Worm (Caenorhabditis elegans) whole organism, L1 larva: ENCODE data around the gene C11D2.4.

ENCODE experiments used
- C04F5.9 ChIP-seq: sonication (generic microtip); optimal IDR thresholded peaks from 2 replicates; lab custom pipeline; 2016; ENCODE audit warnings: missing genetic modification characterization, missing compliant biosample characterization
- ces-1 ChIP-seq: fragments of 150-350 bp; optimal IDR thresholded peaks from 2 replicates; lab custom pipeline; 2014; ENCODE audit warnings: missing biosample characterization, missing genetic modification reagents, missing genetic modification characterization
- ets-5 ChIP-seq: fragments of 200-800 bp; sonication (Bioruptor generic); IDR thresholded peaks from 2 replicates; pipeline ENCODE4 v1.3.6; 2022; ENCODE audit warnings: missing genetic modification characterization, missing compliant biosample characterization
- fkh-10 ChIP-seq: sonication (generic microtip); optimal IDR thresholded peaks from 2 replicates; lab custom pipeline; 2017; ENCODE audit warnings: missing biosample characterization, missing genetic modification reagents, missing genetic modification characterization
- hpl-2 ChIP-seq: fragments of 150-350 bp; optimal IDR thresholded peaks from 2 replicates; lab custom pipeline; 2014; ENCODE audit warnings: missing biosample characterization, missing genetic modification reagents, missing genetic modification characterization
- lin-15B ChIP-seq: fragments of 150-350 bp; sonication (generic microtip); optimal IDR thresholded peaks from 3 replicates; lab custom pipeline; 2014; ENCODE audit warnings: missing biosample characterization, missing genetic modification characterization
- lsy-2 ChIP-seq, 2 experiments: fragments of 150-350 bp; optimal IDR thresholded peaks; 2 replicates each; lab custom pipeline; 2014; ENCODE audit warnings: missing biosample characterization in 2 of 2, missing genetic modification characterization in 2 of 2
- nhr-20 ChIP-seq: sonication (generic microtip); optimal IDR thresholded peaks from 2 replicates; lab custom pipeline; 2016; ENCODE audit warnings: mild to moderate bottlenecking, missing genetic modification characterization, missing compliant biosample characterization
- nhr-237 ChIP-seq: fragments of 150-350 bp; optimal IDR thresholded peaks from 2 replicates; lab custom pipeline; 2014; ENCODE audit warnings: missing biosample characterization, missing genetic modification characterization
- nhr-77 ChIP-seq: fragments of 150-350 bp; optimal IDR thresholded peaks from 2 replicates; lab custom pipeline; 2014; ENCODE audit warnings: missing biosample characterization, missing genetic modification characterization
- tbx-2 ChIP-seq: sonication (generic microtip); optimal IDR thresholded peaks from 2 replicates; lab custom pipeline; 2016; ENCODE audit warnings: missing genetic modification characterization, missing compliant biosample characterization
- ztf-11 ChIP-seq, 2 experiments: sonication (generic microtip); optimal IDR thresholded peaks; 2 replicates each; lab custom pipeline; 2016 to 2017; ENCODE audit warnings: missing genetic modification characterization in 2 of 2, missing biosample characterization in 1 of 2, missing compliant biosample characterization in 1 of 2

DNA sequence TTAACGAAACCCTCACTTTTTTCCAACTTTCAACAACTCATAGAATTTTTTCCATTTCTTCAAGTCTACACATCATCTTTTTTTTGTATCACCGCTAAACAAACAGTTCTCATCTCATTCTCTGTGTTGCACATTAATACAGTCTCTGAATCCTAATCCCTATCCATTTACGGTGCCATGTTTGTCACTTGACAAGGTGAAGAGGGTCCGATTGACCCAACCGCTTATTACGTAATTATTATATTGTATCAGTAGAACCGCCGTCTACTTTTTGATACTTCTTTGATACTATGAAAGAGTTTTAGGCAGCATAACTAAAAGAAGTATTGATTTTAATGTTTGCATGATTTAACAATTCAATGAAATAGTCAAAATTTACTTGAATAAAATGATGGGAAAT lies 22.1 kb downstream of the C11D2.4 start:
- TF ChIP-seq nhr-20 (tag; lab: Kevin White, UChicago): no peak
- TF ChIP-seq ces-1: no peak
- TF ChIP-seq nhr-237 (tag; lab: Kevin White, UChicago): no peak
- TF ChIP-seq lin-15B (tag; lab: Kevin White, UChicago): no peak
- TF ChIP-seq fkh-10 (GFP tag; lab: Kevin White, UChicago): no peak
- TF ChIP-seq ztf-11 (tag; optimal IDR thresholded peaks at IDR 0.05; lab: Kevin White, UChicago): no peak
- no peak for TF ChIP-seq nhr-77 (tag; lab: Kevin White, UChicago)
- no peak for TF ChIP-seq tbx-2 (tag; lab: Kevin White, UChicago)
- no peak for TF ChIP-seq C04F5.9
- TF ChIP-seq hpl-2 (GFP tag; lab: Kevin White, UChicago): no peak
- no peak for TF ChIP-seq lsy-2 (tag; optimal IDR thresholded peaks at IDR 0.05; lab: Kevin White, UChicago)
- no peak for TF ChIP-seq ets-5 (GFP tag; lab: Robert Waterston, UW)
